In genomic region chr3L:12749567-12750535, dm6 we compare ENCODE assay signal across 1 fruit fly cellular context.
A peak's percentile ranks its signal among the peaks of the same experiment; 100 is the strongest.
TF ChIP-seq lines count a peak whose summit lies in the region.

Klc (minus strand) TSS chr3L:12750056.
CG10984 (plus strand) TSS chr3L:12750119.

TF ChIP-seq in whole organism, embryonic, 481 proteins besides CTCF, POLR2A, EP300 and RAD21 (continued from another document):
- TF ChIP-seq jumu (GFP tag; optimal IDR thresholded peaks at IDR 0.05; lab: Kevin White, UChicago) (peak; percentile 63), Xbp1 (GFP tag; optimal IDR thresholded peaks at IDR 0.05; lab: Kevin White, UChicago) (peak; percentile 60), sim (GFP tag; IDR thresholded peaks at IDR 0.05; lab: Robert Waterston, UW) (0 out of 2 replicates have a peak, but pooled peaks have one; percentile 20), Ets65A (GFP tag; lab: Kevin White, UChicago) (peak; percentile 75), CG7786 (GFP tag; optimal IDR thresholded peaks at IDR 0.05; lab: Kevin White, UChicago) (peak; percentile 66), h (optimal IDR thresholded peaks at IDR 0.05; lab: Kevin White, UChicago) (no peak), CG17186 (GFP tag; optimal IDR thresholded peaks at IDR 0.05; lab: Kevin White, UChicago) (no peak), CG6272 (GFP tag; IDR thresholded peaks at IDR 0.05; lab: Robert Waterston, UW) (no peak), CG5245 (GFP tag; optimal IDR thresholded peaks at IDR 0.05; lab: Kevin White, UChicago) (peak; percentile 12), Fer3 (tag; optimal IDR thresholded peaks at IDR 0.05; lab: Kevin White, UChicago) (peak; percentile 28), Lpt (GFP tag; optimal IDR thresholded peaks at IDR 0.05; lab: Kevin White, UChicago) (no peak), Side (GFP tag; optimal IDR thresholded peaks at IDR 0.05; lab: Kevin White, UChicago) (peak; percentile 61), CG12155 (GFP tag; optimal IDR thresholded peaks at IDR 0.05; lab: Kevin White, UChicago) (peak; percentile 18), sug (tag; optimal IDR thresholded peaks at IDR 0.05; lab: Kevin White, UChicago) (no peak), Tbp (GFP tag; optimal IDR thresholded peaks at IDR 0.05; lab: Kevin White, UChicago) (no peak), dimm (GFP tag; IDR thresholded peaks at IDR 0.05; lab: Robert Waterston, UW) (no peak), danr (GFP tag; IDR thresholded peaks at IDR 0.05; lab: Robert Waterston, UW) (peak; percentile 54; the same call in 1 of the 2 replicates), Nf-YB (GFP tag; optimal IDR thresholded peaks at IDR 0.05; lab: Kevin White, UChicago) (no peak), bigmax (GFP tag; optimal IDR thresholded peaks at IDR 0.05; lab: Kevin White, UChicago) (no peak), tgo (GFP tag; IDR thresholded peaks at IDR 0.05; lab: Robert Waterston, UW) (peak; percentile 75; the same call in 2 of the 3 replicates), CG4820 (GFP tag; optimal IDR thresholded peaks at IDR 0.05; lab: Kevin White, UChicago) (peak; percentile 19), Hey (tag; optimal IDR thresholded peaks at IDR 0.05; lab: Kevin White, UChicago) (no peak), CG16779 (GFP tag; IDR thresholded peaks at IDR 0.05; lab: Robert Waterston, UW) (peak; percentile 69; the same call in 1 of the 2 replicates), Eip74EF (GFP tag; optimal IDR thresholded peaks at IDR 0.05; lab: Kevin White, UChicago) (peak in 1 of 2 experiments; percentile 71), zen (tag; optimal IDR thresholded peaks at IDR 0.05; lab: Kevin White, UChicago) (no peak), fru (optimal IDR thresholded peaks at IDR 0.05; lab: Kevin White, UChicago) (no peak), Dip3 (GFP tag; optimal IDR thresholded peaks at IDR 0.05; lab: Kevin White, UChicago) (peak; percentile 51), CG6854 (GFP tag; optimal IDR thresholded peaks at IDR 0.05; lab: Kevin White, UChicago) (no peak), Mes4 (GFP tag; optimal IDR thresholded peaks at IDR 0.05; lab: Kevin White, UChicago) (peak; percentile 21), Adf1 (GFP tag; IDR thresholded peaks at IDR 0.05; lab: Robert Waterston, UW) (peak; percentile 52; the same call in 1 of the 2 replicates), CG9727 (GFP tag; optimal IDR thresholded peaks at IDR 0.05; lab: Kevin White, UChicago) (no peak), pzg (GFP tag; optimal IDR thresholded peaks at IDR 0.05; lab: Kevin White, UChicago) (peak; percentile 71), CG16815 (GFP tag; optimal IDR thresholded peaks at IDR 0.05; lab: Kevin White, UChicago) (peak; percentile 18)
TF ChIP-seq in whole organism, embryonic: peak in this region for 224.
